Worm (Caenorhabditis elegans) whole organism, L2 larva: ENCODE measurements around the gene atgp-2.

ENCODE experiments used
- ceh-82 ChIP-seq: fragments of 150-350 bp; optimal IDR thresholded peaks from 2 replicates; lab custom pipeline; 2014; ENCODE audit warnings: missing biosample characterization, missing genetic modification characterization
- egl-27 ChIP-seq: sonication (generic microtip); optimal IDR thresholded peaks from 3 replicates; lab custom pipeline; 2017; ENCODE audit warnings: missing biosample characterization, missing genetic modification reagents, missing genetic modification characterization
- peb-1 ChIP-seq: fragments of 150-350 bp; optimal IDR thresholded peaks from 2 replicates; lab custom pipeline; 2014; ENCODE audit warnings: missing biosample characterization, missing genetic modification characterization
- skn-1 ChIP-seq: sonication (generic microtip); optimal IDR thresholded peaks from 2 replicates; lab custom pipeline; 2017; ENCODE audit warnings: missing biosample characterization, missing genetic modification characterization

DNA sequence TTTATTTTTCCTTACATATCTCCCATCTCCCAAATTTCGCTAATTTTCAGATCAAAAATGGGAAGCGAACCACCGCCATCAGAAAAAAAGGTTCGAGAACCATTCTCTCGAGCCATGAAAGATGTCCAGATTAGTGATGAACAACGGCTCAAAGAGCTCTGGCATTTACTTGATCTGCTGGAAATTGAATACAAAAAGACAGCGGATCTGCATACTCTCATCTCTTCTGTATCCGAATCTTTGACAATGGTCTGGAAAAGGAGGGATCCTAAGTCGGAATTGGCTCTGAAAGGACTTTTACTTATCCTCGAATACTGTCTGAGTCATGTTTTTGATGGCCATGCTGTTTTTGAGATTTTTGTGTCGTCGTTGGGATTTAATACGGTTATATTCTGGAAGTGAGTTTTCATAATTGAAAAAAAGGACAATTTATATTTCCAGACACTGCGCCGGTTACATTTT lies 43.0 kb downstream of the atgp-2 start, which contains the start of gene tps-2:
- no peak for TF ChIP-seq egl-27 (tag; lab: Kevin White, UChicago)
- TF ChIP-seq ceh-82 (tag; lab: Kevin White, UChicago), result no peak
- no peak for TF ChIP-seq skn-1 (tag; lab: Kevin White, UChicago)
- TF ChIP-seq peb-1 (tag; lab: Kevin White, UChicago), result no peak
